Worm (Caenorhabditis elegans) whole organism, L2 larva: Measurements from ENCODE around the gene ergi-2.
A peak's percentile ranks its signal among the peaks of the same experiment; 100 is the strongest.

Experiments used
- C34F6.9 ChIP-seq: fragments of 150-350 bp; optimal IDR thresholded peaks from 2 replicates; lab custom pipeline; 2014; ENCODE audit warnings: missing biosample characterization, missing genetic modification characterization
- F13H6.1 ChIP-seq: sonication (generic microtip); optimal IDR thresholded peaks from 2 replicates; lab custom pipeline; 2016; ENCODE audit warnings: missing genetic modification characterization, missing compliant biosample characterization
- R02D3.7 ChIP-seq: fragments of 150-350 bp; optimal IDR thresholded peaks from 2 replicates; lab custom pipeline; 2014; ENCODE audit warnings: missing biosample characterization, missing genetic modification characterization
- aly-2 ChIP-seq: fragments of 150-350 bp; optimal IDR thresholded peaks from 2 replicates; lab custom pipeline; 2014; ENCODE audit warnings: missing biosample characterization, missing genetic modification characterization
- ceh-16 ChIP-seq: fragments of 150-350 bp; optimal IDR thresholded peaks from 2 replicates; lab custom pipeline; 2014; ENCODE audit warnings: missing biosample characterization, missing genetic modification characterization
- ceh-82 ChIP-seq: fragments of 150-350 bp; optimal IDR thresholded peaks from 2 replicates; lab custom pipeline; 2014; ENCODE audit warnings: missing biosample characterization, missing genetic modification characterization
- dmd-4 ChIP-seq: sonication (generic microtip); optimal IDR thresholded peaks from 2 replicates; lab custom pipeline; 2017; ENCODE audit warnings: missing biosample characterization, missing genetic modification characterization
- egl-27 ChIP-seq: sonication (generic microtip); optimal IDR thresholded peaks from 3 replicates; lab custom pipeline; 2017; ENCODE audit warnings: missing biosample characterization, missing genetic modification reagents, missing genetic modification characterization
- elt-1 ChIP-seq: fragments of 150-350 bp; optimal IDR thresholded peaks from 2 replicates; lab custom pipeline; 2014; ENCODE audit warnings: missing biosample characterization, missing genetic modification characterization
- elt-3 ChIP-seq: sonication (generic microtip); optimal IDR thresholded peaks from 2 replicates; lab custom pipeline; 2017; ENCODE audit warnings: missing biosample characterization, missing genetic modification characterization
- fos-1 ChIP-seq: fragments of 150-350 bp; optimal IDR thresholded peaks from 2 replicates; lab custom pipeline; 2014; ENCODE audit warnings: missing biosample characterization, missing genetic modification characterization
- lin-13 ChIP-seq: fragments of 150-350 bp; optimal IDR thresholded peaks from 2 replicates; lab custom pipeline; 2014; ENCODE audit warnings: missing biosample characterization, missing genetic modification reagents, missing genetic modification characterization
- lin-39 ChIP-seq: fragments of 150-350 bp; optimal IDR thresholded peaks from 2 replicates; lab custom pipeline; 2014; ENCODE audit warnings: missing biosample characterization, missing genetic modification reagents, missing genetic modification characterization
- lsy-2 ChIP-seq, 2 experiments: fragments of 150-350 bp in 1 of 2; sonication (generic microtip) in 1 of 2; optimal IDR thresholded peaks; 2 replicates each; lab custom pipeline; 2014 to 2017; ENCODE audit warnings: missing biosample characterization in 2 of 2, missing genetic modification characterization in 2 of 2
- mab-5 ChIP-seq: fragments of 150-350 bp; optimal IDR thresholded peaks from 2 replicates; lab custom pipeline; 2014; ENCODE audit warnings: missing biosample characterization, missing genetic modification characterization
- mbf-1 ChIP-seq: sonication (generic microtip); optimal IDR thresholded peaks from 2 replicates; lab custom pipeline; 2017; ENCODE audit warnings: missing biosample characterization, missing genetic modification characterization
- mdl-1 ChIP-seq, 2 experiments: fragments of 150-350 bp in 1 of 2; sonication (generic microtip) in 1 of 2; optimal IDR thresholded peaks; 2 replicates each; lab custom pipeline; 2017; ENCODE audit warnings: missing biosample characterization in 2 of 2, missing genetic modification characterization in 2 of 2
- nhr-10 ChIP-seq: sonication (generic microtip); optimal IDR thresholded peaks from 2 replicates; lab custom pipeline; 2017; ENCODE audit warnings: missing biosample characterization, missing genetic modification characterization
- nhr-11 ChIP-seq: fragments of 150-350 bp; optimal IDR thresholded peaks from 2 replicates; lab custom pipeline; 2014; ENCODE audit warnings: missing biosample characterization, missing genetic modification characterization
- nhr-12 ChIP-seq: fragments of 150-350 bp; optimal IDR thresholded peaks from 2 replicates; lab custom pipeline; 2014; ENCODE audit warnings: missing biosample characterization, missing genetic modification characterization
- nhr-21 ChIP-seq: fragments of 150-350 bp; optimal IDR thresholded peaks from 2 replicates; lab custom pipeline; 2014; ENCODE audit warnings: missing biosample characterization, missing genetic modification characterization
- nhr-23 ChIP-seq: fragments of 150-350 bp; optimal IDR thresholded peaks from 2 replicates; lab custom pipeline; 2014; ENCODE audit warnings: missing biosample characterization, missing genetic modification reagents, missing genetic modification characterization
- nhr-237 ChIP-seq: fragments of 150-350 bp; optimal IDR thresholded peaks from 2 replicates; lab custom pipeline; 2014; ENCODE audit warnings: missing biosample characterization, missing genetic modification characterization
- nhr-25 ChIP-seq: fragments of 150-350 bp; sonication (generic microtip); optimal IDR thresholded peaks from 3 replicates; lab custom pipeline; 2014; ENCODE audit warnings: missing biosample characterization, missing genetic modification characterization
- nhr-6 ChIP-seq: fragments of 150-350 bp; optimal IDR thresholded peaks from 2 replicates; lab custom pipeline; 2014; ENCODE audit warnings: missing biosample characterization, missing genetic modification characterization
- nhr-77 ChIP-seq: fragments of 150-350 bp; optimal IDR thresholded peaks from 2 replicates; lab custom pipeline; 2014; ENCODE audit warnings: missing biosample characterization, missing genetic modification characterization
- peb-1 ChIP-seq: fragments of 150-350 bp; optimal IDR thresholded peaks from 2 replicates; lab custom pipeline; 2014; ENCODE audit warnings: missing biosample characterization, missing genetic modification characterization
- sem-4 ChIP-seq: fragments of 150-350 bp; optimal IDR thresholded peaks from 2 replicates; lab custom pipeline; 2014; ENCODE audit warnings: missing biosample characterization, missing genetic modification reagents, missing genetic modification characterization
- skn-1 ChIP-seq: sonication (generic microtip); optimal IDR thresholded peaks from 2 replicates; lab custom pipeline; 2017; ENCODE audit warnings: missing biosample characterization, missing genetic modification characterization
- sma-3 ChIP-seq: sonication (generic microtip); optimal IDR thresholded peaks from 2 replicates; lab custom pipeline; 2016; ENCODE audit warnings: missing genetic modification reagents, missing genetic modification characterization, missing compliant biosample characterization
- sma-9 ChIP-seq, 2 experiments: fragments of 150-350 bp in 1 of 2; sonication (generic microtip) in 1 of 2; optimal IDR thresholded peaks; 2 replicates each; lab custom pipeline; 2014 to 2016; ENCODE audit warnings: missing genetic modification characterization in 2 of 2, mild to moderate bottlenecking in 1 of 2, missing biosample characterization in 1 of 2, missing compliant biosample characterization in 1 of 2, missing genetic modification reagents in 1 of 2, moderate library complexity in 1 of 2
- snpc-4 ChIP-seq: fragments of 150-350 bp; optimal IDR thresholded peaks from 2 replicates; lab custom pipeline; 2014; ENCODE audit warnings: missing biosample characterization, missing genetic modification characterization
- unc-39 ChIP-seq: fragments of 150-350 bp; optimal IDR thresholded peaks from 2 replicates; lab custom pipeline; 2014; ENCODE audit warnings: missing biosample characterization, missing genetic modification characterization
- unc-55 ChIP-seq: fragments of 150-350 bp; sonication (generic microtip); optimal IDR thresholded peaks from 3 replicates; lab custom pipeline; 2014; ENCODE audit warnings: missing biosample characterization, missing genetic modification reagents, missing genetic modification characterization
- unc-62 ChIP-seq: fragments of 150-350 bp; optimal IDR thresholded peaks from 2 replicates; lab custom pipeline; 2014; ENCODE audit warnings: missing biosample characterization, missing genetic modification reagents, missing genetic modification characterization
- zag-1 ChIP-seq: fragments of 150-350 bp; optimal IDR thresholded peaks from 2 replicates; lab custom pipeline; 2014; ENCODE audit warnings: missing biosample characterization, missing genetic modification characterization
- ztf-1 ChIP-seq: fragments of 200-800 bp; sonication (Bioruptor generic); conservative IDR thresholded peaks from 2 replicates; pipeline ENCODE4 v1.3.6; 2022; ENCODE audit warnings: missing genetic modification characterization, missing compliant biosample characterization
- ztf-11 ChIP-seq: sonication (generic microtip); optimal IDR thresholded peaks from 2 replicates; lab custom pipeline; 2017; ENCODE audit warnings: missing biosample characterization, missing genetic modification characterization
- ztf-4 ChIP-seq: fragments of 150-350 bp; optimal IDR thresholded peaks from 2 replicates; lab custom pipeline; 2014; ENCODE audit warnings: missing biosample characterization, missing genetic modification characterization

Gene ergi-2

ce11 chrX:15003891-15004550 is 3.1 kb downstream of the ergi-2 start, which contains the start of gene slc-25A18.1:
slc-25A18.1 (minus strand) TSS chrX:15003941.
- no peak for TF ChIP-seq nhr-25
- TF ChIP-seq R02D3.7 (tag; lab: Kevin White, UChicago), result no peak
- TF ChIP-seq elt-3 (tag; lab: Kevin White, UChicago), result no peak
- no peak for TF ChIP-seq mbf-1 (tag; lab: Kevin White, UChicago)
- no peak for TF ChIP-seq sem-4 (tag; lab: Kevin White, UChicago)
- TF ChIP-seq lin-13, result no peak
- TF ChIP-seq nhr-12 (tag; lab: Kevin White, UChicago), result no peak
- no peak for TF ChIP-seq fos-1
- TF ChIP-seq C34F6.9 (tag; lab: Kevin White, UChicago), result no peak
- no peak for TF ChIP-seq F13H6.1
- TF ChIP-seq nhr-6 (tag; lab: Kevin White, UChicago), result no peak
- no peak for TF ChIP-seq elt-1 (tag; lab: Kevin White, UChicago)
- no peak for TF ChIP-seq snpc-4 (tag; lab: Kevin White, UChicago)
- no peak for TF ChIP-seq unc-39

DNA sequence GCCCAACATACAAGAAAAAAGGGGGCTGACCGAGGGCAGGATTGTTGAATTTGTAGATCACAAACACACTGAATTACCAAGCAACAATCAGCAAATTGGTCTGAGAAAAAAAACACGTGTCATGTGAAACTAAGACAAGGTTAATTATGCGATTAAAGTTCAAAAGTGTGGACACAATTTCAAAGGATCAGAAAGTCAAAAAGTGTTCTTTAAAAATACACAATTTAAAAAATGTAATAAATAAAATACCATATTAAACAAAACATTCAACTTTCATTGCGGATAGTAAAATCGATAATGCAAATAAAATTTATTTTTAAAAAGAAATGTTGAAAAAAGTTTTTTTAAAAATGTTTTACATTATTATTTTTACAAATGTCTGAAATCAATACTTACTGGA is 8.0 kb downstream of the ergi-2 start, which contains the start of gene cutl-3:
Gene cutl-3, minus strand, starts transcription at position 101 of the 400 bp plus-strand sequence.
- TF ChIP-seq fos-1 (no peak), lin-39 (tag; lab: Kevin White, UChicago) (no peak), ceh-82 (tag; lab: Kevin White, UChicago) (no peak), R02D3.7 (tag; lab: Kevin White, UChicago) (no peak), sem-4 (tag; lab: Kevin White, UChicago) (no peak), ztf-11 (tag; lab: Kevin White, UChicago) (no peak), egl-27 (tag; lab: Kevin White, UChicago) (no peak), unc-55 (GFP tag; lab: Kevin White, UChicago) (no peak)

DNA sequence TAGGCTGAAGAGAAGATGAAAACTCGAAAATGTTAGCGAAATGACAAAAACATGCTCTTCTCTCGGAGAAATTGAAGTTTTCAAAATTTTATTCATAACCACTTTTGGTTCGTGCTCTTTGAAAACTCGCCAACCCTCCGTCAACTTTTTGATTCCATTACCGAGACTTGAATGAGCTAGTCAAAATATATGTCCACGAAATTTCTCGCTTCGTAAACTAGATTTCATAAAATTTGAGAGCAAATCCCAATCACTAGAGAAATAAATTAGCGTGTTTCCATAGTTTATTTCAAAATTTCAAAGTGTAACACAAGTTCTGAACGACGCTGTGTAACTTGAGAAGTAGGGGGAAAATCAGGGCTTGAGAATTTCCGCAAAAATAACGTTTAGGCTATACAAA is 13.4 kb downstream of the ergi-2 start:
- TF ChIP-seq peb-1 (no peak), ztf-1 (no peak), nhr-6 (tag; lab: Kevin White, UChicago) (no peak), aly-2 (no peak), dmd-4 (tag; lab: Kevin White, UChicago) (no peak), unc-39 (no peak)

ce11 chrX:14991280-14991679 is 15.8 kb downstream of the ergi-2 start, which contains the start of gene iglr-1:
iglr-1 (minus strand) TSS chrX:14991380.
- no peak for TF ChIP-seq nhr-23 (tag; lab: Kevin White, UChicago)
- TF ChIP-seq ceh-82 (tag; lab: Kevin White, UChicago), result no peak
- no peak for TF ChIP-seq ztf-1
- no peak for TF ChIP-seq nhr-10 (tag; lab: Kevin White, UChicago)
- no peak for TF ChIP-seq sma-9 (GFP tag; optimal IDR thresholded peaks at IDR 0.05; lab: Kevin White, UChicago)
- no peak for TF ChIP-seq sma-9 (tag; optimal IDR thresholded peaks at IDR 0.05; lab: Kevin White, UChicago)
- TF ChIP-seq C34F6.9 (tag; lab: Kevin White, UChicago), result no peak
- no peak for TF ChIP-seq nhr-12 (tag; lab: Kevin White, UChicago)
- TF ChIP-seq elt-3 (tag; lab: Kevin White, UChicago), result no peak
- TF ChIP-seq peb-1, result no peak
- no peak for TF ChIP-seq elt-1 (tag; lab: Kevin White, UChicago)
- TF ChIP-seq, all 48 proteins: peak for 0

DNA sequence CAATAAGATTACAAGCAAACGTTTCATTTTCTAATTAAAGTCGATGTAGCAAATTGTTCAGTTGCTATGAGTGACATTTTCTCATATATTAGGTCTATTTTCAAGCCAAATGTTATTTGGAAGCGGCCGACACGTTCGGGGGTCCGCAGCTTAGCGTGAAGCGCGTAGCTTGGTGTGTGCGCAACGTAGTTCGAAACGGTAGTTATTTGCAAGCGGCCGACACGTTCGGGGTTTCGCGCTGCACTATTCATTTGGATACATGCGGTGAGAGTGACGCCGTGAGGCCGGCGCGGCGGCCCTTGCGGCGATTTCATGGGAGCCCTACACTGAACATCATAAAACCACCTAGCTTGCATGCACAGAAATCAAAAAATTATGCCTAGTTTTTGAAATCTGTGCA is 18.9 kb downstream of the ergi-2 start:
- TF ChIP-seq ceh-16 (tag; lab: Kevin White, UChicago), result no peak
- TF ChIP-seq snpc-4 (tag; lab: Kevin White, UChicago), result peak; percentile 74
- TF ChIP-seq, all 48 proteins: peak for 1

DNA sequence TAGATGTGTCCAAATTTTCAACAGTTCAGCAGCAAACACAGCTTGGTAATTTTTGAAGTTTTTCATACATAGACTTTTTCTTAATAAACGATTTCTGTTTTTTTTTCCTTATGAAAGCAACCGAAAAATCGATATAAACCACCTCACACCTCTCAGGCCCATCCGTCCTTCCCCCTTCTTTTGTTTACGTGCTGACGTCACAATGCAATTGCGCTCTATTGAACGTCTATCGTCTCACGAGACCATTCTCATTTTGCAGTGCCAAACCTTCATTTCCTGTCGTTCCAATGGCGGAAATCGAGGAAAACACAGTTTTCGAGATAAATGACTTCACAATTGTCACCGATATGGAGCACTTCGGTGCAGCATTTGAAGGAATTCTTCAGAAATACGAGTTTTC is 23.8 kb downstream of the ergi-2 start, which contains the start of gene rbg-1:
Gene rbg-1, plus strand, starts transcription at position 260 of the 400 bp plus-strand sequence.
- TF ChIP-seq nhr-21 (tag; lab: Kevin White, UChicago) (peak; percentile 30), nhr-25 (peak; percentile 61), nhr-237 (tag; lab: Kevin White, UChicago) (no peak), mab-5 (tag; lab: Kevin White, UChicago) (no peak), nhr-77 (tag; lab: Kevin White, UChicago) (no peak), ztf-4 (tag; lab: Kevin White, UChicago) (peak; percentile 21), mbf-1 (tag; lab: Kevin White, UChicago) (no peak), fos-1 (peak; percentile 79), dmd-4 (tag; lab: Kevin White, UChicago) (no peak), mdl-1 (tag; optimal IDR thresholded peaks at IDR 0.05; lab: Kevin White, UChicago) (peak in 1 of 2 experiments; percentile 28), nhr-12 (tag; lab: Kevin White, UChicago) (no peak), ztf-11 (tag; lab: Kevin White, UChicago) (no peak), elt-3 (tag; lab: Kevin White, UChicago) (no peak), ceh-16 (tag; lab: Kevin White, UChicago) (no peak), skn-1 (tag; lab: Kevin White, UChicago) (no peak), C34F6.9 (tag; lab: Kevin White, UChicago) (peak; percentile 93), elt-1 (tag; lab: Kevin White, UChicago) (no peak), unc-62 (no peak), ceh-82 (tag; lab: Kevin White, UChicago) (no peak), zag-1 (tag; lab: Kevin White, UChicago) (peak; percentile 23), nhr-11 (tag; lab: Kevin White, UChicago) (no peak), ztf-1 (no peak), aly-2 (no peak), F13H6.1 (peak; percentile 48), unc-39 (no peak), sma-3 (peak; percentile 59), lsy-2 (tag; optimal IDR thresholded peaks at IDR 0.05; lab: Kevin White, UChicago) (peak; percentile 33 to 75), nhr-6 (tag; lab: Kevin White, UChicago) (peak; percentile 64)
